Fruit fly (Drosophila melanogaster) whole organism, prepupa: Measurements from ENCODE around the gene rsh.

Source experiments
- CG11294 ChIP-seq: fragments of 200-800 bp; sonication (Bioruptor generic); IDR thresholded peaks from 2 replicates; pipeline ENCODE4 v1.3.6; 2022; ENCODE audit warnings: missing biosample characterization, missing genetic modification characterization
- CG16779 ChIP-seq: fragments of 200-800 bp; sonication (Bioruptor generic); optimal IDR thresholded peaks from 3 replicates; lab custom pipeline; 2017; ENCODE audit warnings: missing biosample characterization, mild to moderate bottlenecking, missing genetic modification characterization
- CG6792 ChIP-seq: fragments of 200-800 bp; sonication (Bioruptor generic); optimal IDR thresholded peaks from 3 replicates; lab custom pipeline; 2016; ENCODE audit warnings: missing biosample characterization, missing genetic modification characterization
- CG6854 ChIP-seq: fragments of 200-800 bp; sonication (Bioruptor generic); optimal IDR thresholded peaks from 2 replicates; lab custom pipeline; 2017; ENCODE audit warnings: missing biosample characterization, mild to moderate bottlenecking, missing genetic modification characterization
- Eip75B ChIP-seq: fragments of 200-800 bp; sonication (Bioruptor generic); optimal IDR thresholded peaks from 3 replicates; lab custom pipeline; 2016; ENCODE audit warnings: missing biosample characterization, missing genetic modification characterization
- Ets96B ChIP-seq: fragments of 200-800 bp; optimal IDR thresholded peaks from 2 replicates; lab custom pipeline; 2019; ENCODE audit warnings: missing biosample characterization, mild to moderate bottlenecking, missing genetic modification characterization, moderate library complexity
- Hr39 ChIP-seq: fragments of 200-800 bp; sonication (Bioruptor generic); optimal IDR thresholded peaks from 2 replicates; lab custom pipeline; 2016; ENCODE audit warnings: missing biosample characterization, missing genetic modification characterization
- Met ChIP-seq: fragments of 200-800 bp; sonication (Bioruptor generic); optimal IDR thresholded peaks from 3 replicates; lab custom pipeline; 2016; ENCODE audit warnings: missing biosample characterization, missing genetic modification characterization
- Sox102F ChIP-seq: fragments of 200-800 bp; sonication (Bioruptor generic); optimal IDR thresholded peaks from 2 replicates; lab custom pipeline; 2016; ENCODE audit warnings: missing biosample characterization, mild to moderate bottlenecking, missing genetic modification characterization
- dac ChIP-seq: fragments of 200-800 bp; sonication (Bioruptor generic); optimal IDR thresholded peaks from 2 replicates; lab custom pipeline; 2017; ENCODE audit warnings: missing biosample characterization, mild to moderate bottlenecking, missing genetic modification characterization
- net ChIP-seq: fragments of 200-800 bp; sonication (Bioruptor generic); optimal IDR thresholded peaks from 3 replicates; lab custom pipeline; 2016; ENCODE audit warnings: missing biosample characterization, missing genetic modification characterization
- svp ChIP-seq: fragments of 200-800 bp; sonication (Bioruptor generic); peaks from one replicate; lab custom pipeline; 2016; ENCODE audit warnings: missing biosample characterization, missing genetic modification characterization

DNA sequence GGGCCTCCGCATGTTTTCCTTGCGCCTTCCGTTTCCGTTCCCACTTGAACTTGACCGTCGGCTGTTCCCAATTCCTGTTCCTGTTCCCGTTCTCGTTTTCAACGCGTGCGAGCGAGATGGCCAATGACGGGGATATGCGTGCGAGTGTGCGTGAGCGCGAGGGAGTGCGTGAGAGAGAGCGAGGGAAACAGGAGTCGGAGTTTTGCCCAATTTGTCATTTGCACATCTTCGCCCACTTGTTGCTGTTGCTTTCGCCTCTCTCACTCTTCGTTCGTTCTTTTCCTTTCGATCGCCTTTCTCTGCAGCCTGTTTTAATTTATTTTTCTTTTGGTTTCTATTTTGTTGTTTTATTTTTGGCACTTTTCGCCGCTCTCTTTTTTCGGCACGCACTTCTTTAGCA is 123.4 kb downstream of the rsh start:
- TF ChIP-seq Met (GFP tag; lab: Kevin White, UChicago) (no peak), CG6854 (GFP tag; lab: Kevin White, UChicago) (peak; percentile 53), net (GFP tag; lab: Kevin White, UChicago) (no peak), CG6792 (no peak), dac (GFP tag; lab: Kevin White, UChicago) (no peak), CG11294 (GFP tag; lab: Robert Waterston, UW) (no peak), svp (GFP tag; lab: Kevin White, UChicago) (no peak), Hr39 (no peak), Sox102F (GFP tag; lab: Kevin White, UChicago) (no peak), CG16779 (tag; lab: Kevin White, UChicago) (no peak), Eip75B (GFP tag; lab: Kevin White, UChicago) (peak; percentile 16), Ets96B (no peak)
